Worm (Caenorhabditis elegans): ENCODE measurements around the gene K09E9.4.

Gene K09E9.4

DNA sequence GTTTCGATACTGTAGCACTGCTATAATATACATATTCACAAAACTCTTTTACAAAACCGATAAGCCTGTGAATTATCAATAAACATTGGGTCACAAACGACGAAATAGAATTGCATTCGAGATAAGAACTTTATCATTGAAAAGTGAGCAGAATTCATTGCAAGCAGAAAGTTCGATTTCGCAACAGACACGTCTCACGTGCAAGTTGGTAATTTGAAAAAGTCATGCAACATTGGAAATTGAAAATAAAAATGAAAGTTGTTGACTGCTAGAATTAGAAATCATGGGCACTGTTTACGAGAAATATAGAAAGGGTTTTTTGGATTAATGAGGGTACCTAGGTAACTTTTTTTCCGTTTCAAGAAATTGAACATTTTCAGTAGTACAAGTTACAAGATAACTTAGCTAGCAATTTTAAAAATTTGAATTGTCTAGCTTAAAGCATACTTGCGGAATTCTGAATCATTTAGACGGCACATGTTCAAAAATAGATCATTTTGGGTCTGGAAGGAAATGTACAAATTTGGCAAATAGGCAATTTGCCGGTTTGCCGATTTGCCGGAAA lies 19.6 kb downstream of the K09E9.4 start:
- TF ChIP-seq nhr-179 (tag; optimal IDR thresholded peaks at IDR 0.05) (no peak), ztf-26 (tag; optimal IDR thresholded peaks at IDR 0.05) (peak; percentile 15), ztf-22 (GFP tag; optimal IDR thresholded peaks at IDR 0.05) (peak; percentile 77), mcd-1 (GFP tag; IDR thresholded peaks at IDR 0.05) (no peak), unc-62 (GFP tag; optimal IDR thresholded peaks at IDR 0.05) (peak; percentile 49), ztf-25 (GFP tag; IDR thresholded peaks at IDR 0.05) (no peak), F10E7.11 (tag; optimal IDR thresholded peaks at IDR 0.05) (no peak), F55B11.4 (tag; optimal IDR thresholded peaks at IDR 0.05; ENCODE audit: borderline replicate concordance, insufficient read depth) (no peak), dox-1 (GFP tag; IDR thresholded peaks at IDR 0.05) (peak; percentile 53), nhr-80 (tag; optimal IDR thresholded peaks at IDR 0.05) (peak; percentile 98), Y67H2A.10 (GFP tag; conservative IDR thresholded peaks at IDR 0.05) (no peak), hlh-26 (GFP tag; conservative IDR thresholded peaks at IDR 0.05) (no peak), mxl-1 (tag; optimal IDR thresholded peaks at IDR 0.05) (no peak), C06A6.2 (GFP tag; conservative IDR thresholded peaks at IDR 0.05) (peak; percentile 51; the same call in 1 of the 2 replicates), chd-7 (tag; optimal IDR thresholded peaks at IDR 0.05) (peak; percentile 50), B0261.1 (tag; optimal IDR thresholded peaks at IDR 0.05) (no peak), ceh-27 (GFP tag; optimal IDR thresholded peaks at IDR 0.05) (no peak), lin-26 (GFP tag; IDR thresholded peaks at IDR 0.05) (no peak), F23B12.7 (tag; optimal IDR thresholded peaks at IDR 0.05; ENCODE audit: insufficient read depth) (peak; percentile 20), Y53F4B.3 (GFP tag; IDR thresholded peaks at IDR 0.05) (no peak), attf-5 (GFP tag; optimal IDR thresholded peaks at IDR 0.05) (peak; percentile 59), hmg-20 (GFP tag; IDR thresholded peaks at IDR 0.05) (0 out of 2 replicates have a peak, but pooled peaks have one; percentile 16), hlh-12 (tag; optimal IDR thresholded peaks at IDR 0.05) (no peak), repo-1 (tag; optimal IDR thresholded peaks at IDR 0.05) (peak; percentile 49), tbx-9 (tag; optimal IDR thresholded peaks at IDR 0.05; ENCODE audit: borderline replicate concordance) (no peak), rcor-1 (GFP tag; IDR thresholded peaks at IDR 0.05) (peak; percentile 52), F49E8.2 (tag; optimal IDR thresholded peaks at IDR 0.05; ENCODE audit: insufficient read depth) (no peak), nfyb-1 (GFP tag; IDR thresholded peaks at IDR 0.05) (peak; percentile 81; the same call in 1 of the 2 replicates), aptf-2 (GFP tag; conservative IDR thresholded peaks at IDR 0.05) (no peak), lin-35 (GFP tag; optimal IDR thresholded peaks at IDR 0.05) (no peak), lir-1 (GFP tag; conservative IDR thresholded peaks at IDR 0.05) (no peak), zfh-2 (GFP tag; conservative IDR thresholded peaks at IDR 0.05) (no peak), egl-18 (GFP tag; IDR thresholded peaks at IDR 0.05) (no peak), nfya-2 (GFP tag; IDR thresholded peaks at IDR 0.05) (no peak), atf-7 (tag; optimal IDR thresholded peaks at IDR 0.05) (peak; percentile 71), lag-1 (GFP tag; IDR thresholded peaks at IDR 0.05) (no peak), hsf-1 (GFP tag; IDR thresholded peaks at IDR 0.05) (no peak), T07F8.4 (tag; optimal IDR thresholded peaks at IDR 0.05) (no peak), sea-2 (GFP tag; IDR thresholded peaks at IDR 0.05) (no peak), ceh-91 (GFP tag; IDR thresholded peaks at IDR 0.05) (no peak), efl-1 (GFP tag; optimal IDR thresholded peaks at IDR 0.05) (no peak), snpc-4 (GFP tag; optimal IDR thresholded peaks at IDR 0.05) (no peak), snpc-4 (tag; optimal IDR thresholded peaks at IDR 0.05) (peak in 3 of 4 experiments; percentile 35 to 66 (median 41)), cebp-2 (GFP tag; IDR thresholded peaks at IDR 0.05) (no peak), attf-6 (GFP tag; IDR thresholded peaks at IDR 0.05) (no peak), attf-3 (GFP tag; conservative IDR thresholded peaks at IDR 0.05) (no peak), C17E4.6 (GFP tag; IDR thresholded peaks at IDR 0.05) (no peak), lsy-27 (tag; optimal IDR thresholded peaks at IDR 0.05; ENCODE audit: borderline replicate concordance, insufficient read depth) (no peak), zim-3 (tag; optimal IDR thresholded peaks at IDR 0.05) (no peak)
